Worm (Caenorhabditis elegans): ENCODE data around the gene sri-39.
"Not testable (repeated sequence)": the region's sequence is repeated elsewhere in the genome, so short reads cannot be mapped to it uniquely, and the experiment has no call there.

sri-39 gene

ce11 chrII:2586861-2587554 lies at the start of gene sri-39, which contains the start of gene F33H12.7:
Gene sri-39, plus strand, starts transcription at chrII:2587504.
Gene F33H12.7, minus strand, starts transcription at chrII:2586911.
- no peak for TF ChIP-seq unc-62 (GFP tag; optimal IDR thresholded peaks at IDR 0.05)

DNA sequence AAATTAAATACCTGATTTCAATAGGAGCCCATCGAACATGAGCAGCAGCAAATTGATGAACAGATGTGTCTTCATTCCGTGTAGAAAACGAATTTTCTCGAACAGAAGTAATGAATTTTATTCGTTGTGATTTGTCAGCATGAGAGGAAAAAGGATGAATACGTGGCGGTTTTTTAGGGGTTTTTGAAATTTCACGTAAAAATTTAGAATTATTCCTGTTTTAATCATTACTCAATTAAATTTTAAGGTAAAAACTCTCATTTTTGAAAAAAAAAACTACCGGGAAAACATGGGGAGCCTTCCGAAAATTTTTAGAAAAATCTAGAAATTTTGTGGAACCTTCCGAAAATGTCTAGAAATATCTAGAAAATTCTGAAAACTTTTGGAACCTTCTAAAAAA lies 49.5 kb upstream of the sri-39 start, which contains the start of gene K02F6.7:
K02F6.7 (minus strand) TSS at position 101 of the 400 bp plus-strand sequence.
- TF ChIP-seq unc-62 (GFP tag; optimal IDR thresholded peaks at IDR 0.05), result no peak

DNA sequence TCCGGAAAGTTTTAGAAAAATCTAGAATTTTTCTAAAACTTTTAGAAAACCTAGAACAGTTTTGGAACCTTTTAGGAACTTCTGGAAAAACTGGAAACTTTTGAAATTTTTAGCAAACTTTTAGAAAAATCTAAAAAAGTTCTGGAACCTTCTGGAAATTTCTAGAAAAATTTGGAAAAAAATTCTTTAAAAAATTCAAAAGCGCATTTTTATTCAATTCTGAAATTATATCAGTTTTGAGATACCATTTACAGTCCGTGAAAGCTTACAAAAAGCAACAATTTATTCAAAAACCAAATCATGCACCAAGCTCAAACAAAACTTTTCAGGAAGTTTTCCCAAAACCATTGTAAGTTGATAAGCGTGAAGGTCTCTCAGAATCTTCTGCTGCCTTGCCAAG lies 49.1 kb upstream of the sri-39 start, which contains the start of gene K02F6.4:
K02F6.4 (plus strand) TSS at position 301 of the 400 bp plus-strand sequence.
- no peak for TF ChIP-seq unc-62 (GFP tag; optimal IDR thresholded peaks at IDR 0.05)

DNA sequence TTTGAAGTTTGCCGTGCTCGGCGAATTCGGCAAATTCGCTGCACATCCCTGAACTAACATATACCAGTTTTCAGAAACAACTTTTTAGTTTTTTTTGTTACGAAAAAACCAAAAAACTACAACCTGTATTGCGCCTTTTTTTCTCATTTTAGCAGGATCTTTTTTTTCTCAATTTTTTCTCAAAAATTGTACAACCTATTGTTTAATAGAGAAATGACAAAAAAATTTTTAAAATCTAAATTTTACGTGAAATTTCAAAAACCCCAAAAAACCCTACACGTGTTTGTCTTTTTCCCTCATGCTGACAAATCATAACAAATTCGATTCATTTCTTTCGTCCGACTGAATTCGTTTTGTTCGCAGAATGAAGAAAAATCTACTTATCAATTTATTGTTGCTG lies 41.4 kb upstream of the sri-39 start, which contains the start of gene K02F6.3:
K02F6.3 (plus strand) TSS at position 301 of the 400 bp plus-strand sequence.
- no peak for TF ChIP-seq unc-62 (GFP tag; optimal IDR thresholded peaks at IDR 0.05)

DNA sequence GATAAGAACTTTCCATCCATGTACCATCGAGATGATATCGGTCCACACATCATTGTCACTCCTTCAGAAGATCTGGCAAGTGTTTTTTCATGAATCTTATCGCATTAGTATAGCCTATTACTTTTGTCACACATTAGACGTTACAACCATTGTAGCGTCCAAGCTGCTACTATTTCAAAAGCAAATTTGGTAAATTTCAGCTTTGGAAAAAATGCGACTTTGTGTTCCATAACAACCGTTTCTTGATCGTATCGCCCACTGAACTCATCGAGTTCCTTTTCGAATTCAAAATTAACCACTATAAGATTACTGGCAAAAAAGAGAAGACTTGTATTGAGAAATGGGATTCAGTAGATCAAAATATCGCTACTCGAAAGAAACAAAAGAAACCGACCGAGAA lies 34.3 kb upstream of the sri-39 start:
- TF ChIP-seq unc-62 (GFP tag; optimal IDR thresholded peaks at IDR 0.05), result no peak

DNA sequence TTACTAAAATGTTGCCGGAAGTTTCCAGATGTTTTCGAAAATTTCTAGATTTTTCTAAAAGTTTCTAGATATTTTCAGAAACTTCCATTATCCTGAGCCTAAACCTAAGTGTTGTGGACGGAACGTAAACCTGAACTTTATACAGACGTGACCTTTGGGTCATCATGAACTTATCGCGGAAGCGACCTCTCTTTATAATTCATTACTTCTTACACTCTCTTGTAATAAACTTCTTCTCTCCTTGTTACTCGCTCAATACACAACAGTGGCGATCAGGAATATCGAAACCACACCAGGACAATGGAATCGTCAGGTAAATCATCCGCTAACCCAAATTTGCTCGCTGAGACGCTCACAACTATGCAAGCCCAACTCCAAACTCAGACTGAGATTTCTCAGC lies 33.6 kb upstream of the sri-39 start, which contains the start of gene K02F6.1:
K02F6.1 (plus strand) TSS at position 301 of the 400 bp plus-strand sequence.
- not testable (repeated sequence) for TF ChIP-seq unc-62 (GFP tag; optimal IDR thresholded peaks at IDR 0.05)

ce11 chrII:2563973-2564372 lies 23.3 kb upstream of the sri-39 start, which contains the start of gene nep-18:
Gene nep-18, minus strand, starts transcription at chrII:2564073.
- TF ChIP-seq unc-62 (GFP tag; optimal IDR thresholded peaks at IDR 0.05), result no peak

- TF ChIP-seq unc-62 (GFP tag; optimal IDR thresholded peaks at IDR 0.05), result no peak
Observed at ce11 chrII:2564899-2565298, 22.4 kb upstream of the sri-39 start, which contains the start of gene usp-39. Gene usp-39, plus strand, starts transcription at chrII:2565275.

DNA sequence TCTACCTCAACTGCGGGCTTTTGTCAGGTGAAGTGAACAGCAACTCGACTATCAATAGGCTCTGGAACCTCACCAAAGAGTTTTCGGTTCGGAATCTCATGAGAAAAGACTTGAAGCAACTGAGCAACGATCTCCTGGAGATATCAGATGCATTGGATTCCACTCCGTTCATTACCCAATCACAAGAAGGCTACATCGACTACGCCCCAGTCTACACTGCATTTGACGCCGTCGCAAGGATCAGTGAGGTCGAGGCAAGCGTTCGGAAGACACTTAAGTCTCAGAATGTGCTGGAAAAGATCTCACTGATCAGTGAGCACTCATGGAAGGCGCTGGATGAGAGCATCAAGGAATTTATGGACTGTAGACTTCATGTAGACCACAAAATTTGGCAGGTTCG lies 9.1 kb upstream of the sri-39 start:
- no peak for TF ChIP-seq unc-62 (GFP tag; optimal IDR thresholded peaks at IDR 0.05)

ce11 chrII:2583044-2583443 lies 4.3 kb upstream of the sri-39 start, which contains the start of gene sri-74:
Gene sri-74, minus strand, starts transcription at chrII:2583144.
- TF ChIP-seq unc-62 (GFP tag; optimal IDR thresholded peaks at IDR 0.05), result no peak

DNA sequence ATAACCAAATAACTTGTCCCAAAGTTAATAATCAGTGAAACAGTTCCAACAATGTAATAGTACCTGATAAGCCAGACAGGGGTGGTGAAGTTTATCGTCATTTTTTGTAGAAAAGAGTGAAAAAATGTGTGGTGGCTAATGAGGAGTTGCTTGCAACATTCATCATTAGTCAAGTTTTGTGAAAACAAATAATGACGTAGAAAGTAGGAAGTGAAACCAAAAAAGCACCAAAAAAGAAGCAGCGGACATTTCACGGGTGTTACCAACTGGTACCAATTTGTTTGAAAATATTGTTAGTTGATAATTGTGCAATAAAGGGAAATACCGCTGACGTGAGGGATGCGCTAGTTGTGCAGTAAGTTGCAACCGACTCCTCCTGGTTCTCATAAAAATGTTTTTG lies 1.8 kb upstream of the sri-39 start, which contains the start of gene sri-36:
sri-36 (minus strand) TSS at position 101 of the 400 bp plus-strand sequence.
- TF ChIP-seq unc-62 (GFP tag; optimal IDR thresholded peaks at IDR 0.05), result no peak

DNA sequence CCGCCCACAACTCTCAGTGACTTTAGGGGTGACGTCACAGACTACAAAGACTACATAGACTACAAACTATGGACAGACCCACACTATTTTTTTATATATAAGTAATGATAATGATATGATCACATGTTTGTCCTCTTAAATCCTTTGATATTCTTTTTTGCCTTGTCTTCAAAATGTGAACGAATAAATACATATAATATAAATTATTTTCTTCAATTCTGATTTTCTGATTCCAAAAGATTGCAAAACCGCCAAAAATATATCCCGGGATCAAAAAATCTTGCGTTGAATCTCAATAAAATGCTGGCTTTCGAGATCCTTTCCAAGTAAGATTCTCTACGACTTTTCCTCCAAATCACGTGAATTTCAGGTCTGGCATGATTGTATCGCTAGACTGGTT lies 12.9 kb downstream of the sri-39 start, which contains the start of gene F33H12.1:
F33H12.1 (plus strand) TSS at position 301 of the 400 bp plus-strand sequence.
- not testable (repeated sequence) for TF ChIP-seq unc-62 (GFP tag; optimal IDR thresholded peaks at IDR 0.05)

ce11 chrII:2600931-2601330 lies 13.6 kb downstream of the sri-39 start:
- TF ChIP-seq unc-62 (GFP tag; optimal IDR thresholded peaks at IDR 0.05), result no peak

- no peak for TF ChIP-seq unc-62 (GFP tag; optimal IDR thresholded peaks at IDR 0.05)
Observed at ce11 chrII:2605319-2605718, 18.0 kb downstream of the sri-39 start, which contains the start of gene sri-77. Gene sri-77, minus strand, starts transcription at chrII:2605419.

DNA sequence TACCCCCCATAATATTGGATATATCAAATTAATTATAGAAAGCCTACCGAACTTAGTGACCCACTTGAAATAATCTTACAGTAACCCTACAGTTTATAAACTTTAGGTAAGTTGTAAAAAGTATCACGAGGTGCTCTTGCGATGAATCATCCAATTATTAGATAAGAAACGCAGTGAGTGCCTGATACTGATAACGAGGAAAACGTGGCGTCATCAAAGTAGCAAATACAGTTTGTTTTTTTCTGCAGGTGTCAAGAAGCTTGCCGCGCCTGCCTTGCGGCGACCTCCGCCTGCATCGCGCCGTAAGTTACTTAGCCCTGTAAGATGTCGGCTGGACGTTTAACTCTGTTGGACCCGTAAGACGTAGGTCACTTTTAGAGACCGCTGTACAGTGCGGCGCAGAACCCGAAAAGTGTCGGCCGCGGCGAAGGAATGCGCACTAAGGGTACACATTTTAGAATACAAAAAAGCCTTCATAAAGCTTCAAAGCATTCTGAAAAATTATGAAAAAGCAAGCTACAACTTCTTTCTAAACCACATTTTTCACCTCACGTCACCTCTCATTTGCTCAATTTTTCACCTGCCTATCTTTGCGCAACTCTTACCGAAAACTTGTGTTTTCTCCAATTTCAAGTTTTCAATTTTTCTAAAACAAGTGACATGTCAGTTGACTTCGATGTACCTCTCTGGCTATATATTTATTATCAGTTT lies 23.1 kb downstream of the sri-39 start, which contains the start of gene sri-38:
sri-38 (plus strand) TSS at position 661 of the 711 bp plus-strand sequence.
- TF ChIP-seq unc-62 (GFP tag; optimal IDR thresholded peaks at IDR 0.05), result no peak

DNA sequence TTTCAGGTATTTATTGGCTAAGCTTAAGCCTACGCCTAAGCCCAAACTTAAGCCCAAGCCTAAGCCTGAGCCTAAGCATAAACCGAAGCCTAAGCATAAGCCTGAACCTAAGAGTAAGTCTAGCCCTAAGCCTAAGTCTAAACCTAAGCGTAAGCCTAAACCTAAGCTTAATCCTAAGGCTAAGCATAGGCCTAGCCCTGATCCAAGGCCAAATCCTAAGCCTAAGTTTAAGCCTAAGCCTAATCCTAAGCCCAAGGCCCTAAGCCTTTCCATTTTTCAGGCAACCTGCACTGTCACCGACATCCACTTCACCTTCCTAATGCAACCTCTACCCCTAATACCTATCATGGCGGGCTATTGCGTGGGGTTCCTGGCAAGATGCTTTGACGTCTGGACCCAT lies 23.7 kb downstream of the sri-39 start:
- no peak for TF ChIP-seq unc-62 (GFP tag; optimal IDR thresholded peaks at IDR 0.05)

Measured in whole organism, dauer.